Worm (Caenorhabditis elegans) whole organism, L2 larva: Measurements from ENCODE around the gene taap-1.

Source experiments
- ZK546.5 ChIP-seq: sonication (generic microtip); optimal IDR thresholded peaks from 2 replicates; lab custom pipeline; 2017; ENCODE audit warnings: missing biosample characterization, missing genetic modification characterization
- aly-2 ChIP-seq: fragments of 150-350 bp; optimal IDR thresholded peaks from 2 replicates; lab custom pipeline; 2014; ENCODE audit warnings: missing biosample characterization, missing genetic modification characterization
- blmp-1 ChIP-seq: sonication (generic microtip); optimal IDR thresholded peaks from 2 replicates; lab custom pipeline; 2017; ENCODE audit warnings: missing genetic modification characterization, mild to moderate bottlenecking, missing compliant biosample characterization, antibody characterized with exemption, moderate library complexity; ENCODE audit not compliant: insufficient read depth
- nhr-10 ChIP-seq: sonication (generic microtip); optimal IDR thresholded peaks from 2 replicates; lab custom pipeline; 2017; ENCODE audit warnings: missing biosample characterization, missing genetic modification characterization

DNA sequence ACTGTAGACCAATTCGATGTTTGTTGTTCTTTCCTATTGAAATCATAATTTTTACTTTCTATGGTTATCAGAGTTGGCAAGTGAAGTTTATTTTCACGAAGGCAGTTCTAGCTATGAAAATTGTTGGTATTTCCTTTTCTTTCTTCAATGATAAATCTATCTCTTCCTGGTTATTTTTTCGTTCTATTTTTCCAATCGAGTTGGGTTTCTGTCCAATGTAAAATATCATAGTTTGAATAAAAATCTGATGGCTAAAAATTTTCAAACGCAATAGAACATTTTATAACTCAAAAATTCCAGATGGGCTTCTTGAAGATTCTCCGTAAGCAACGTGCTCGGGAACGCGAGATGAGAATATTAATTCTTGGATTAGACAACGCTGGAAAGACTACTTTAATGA lies 39.7 kb downstream of the taap-1 start, which contains the start of gene evl-20:
- TF ChIP-seq nhr-10 = no peak
- no peak for TF ChIP-seq aly-2
- TF ChIP-seq blmp-1 (tag; lab: Kevin White, UChicago) = no peak
- TF ChIP-seq ZK546.5 (tag; lab: Kevin White, UChicago) = no peak
